Fruit fly (Drosophila melanogaster) whole organism, wandering third instar larva: ENCODE measurements around the gene CG33912.

ENCODE experiments used
- Abd-B ChIP-seq: fragments of >200 bp; optimal IDR thresholded peaks from 2 replicates; lab custom pipeline; 2017; ENCODE audit warnings: missing biosample characterization, missing genetic modification characterization
- CG32264 ChIP-seq: fragments of 200-800 bp; sonication (Bioruptor generic); optimal IDR thresholded peaks from 2 replicates; lab custom pipeline; 2016; ENCODE audit warnings: missing biosample characterization, missing genetic modification characterization
- CG9705 ChIP-seq: fragments of 200-800 bp; sonication (Bioruptor generic); optimal IDR thresholded peaks from 2 replicates; lab custom pipeline; 2018; ENCODE audit warnings: missing biosample characterization, mild to moderate bottlenecking, missing genetic modification characterization
- CrebA ChIP-seq: fragments of 200-800 bp; sonication (Bioruptor generic); optimal IDR thresholded peaks from 2 replicates; lab custom pipeline; 2016; ENCODE audit warnings: missing biosample characterization, mild to moderate bottlenecking, missing genetic modification characterization, borderline replicate concordance
- Dfd ChIP-seq: fragments of >200 bp; optimal IDR thresholded peaks from 2 replicates; lab custom pipeline; 2017; ENCODE audit warnings: missing biosample characterization, missing genetic modification characterization
- Dif ChIP-seq: fragments of 200-275, 200-300 bp; sonication (Bioruptor generic); optimal IDR thresholded peaks from 2 replicates; lab custom pipeline; 2018; ENCODE audit warnings: missing biosample characterization, missing genetic modification characterization; ENCODE audit not compliant: partially characterized antibody
- GATAd ChIP-seq: sonication (Bioruptor generic); optimal IDR thresholded peaks from 2 replicates; lab custom pipeline; 2016; ENCODE audit warnings: missing biosample characterization, missing genetic modification characterization
- HLH106 ChIP-seq: fragments of 200-800 bp; optimal IDR thresholded peaks from 3 replicates; lab custom pipeline; 2019; ENCODE audit warnings: missing biosample characterization, mild to moderate bottlenecking, missing genetic modification characterization, moderate library complexity
- Hnf4 ChIP-seq: fragments of 200-800 bp; sonication (Bioruptor generic); optimal IDR thresholded peaks from 2 replicates; lab custom pipeline; 2016; ENCODE audit warnings: missing biosample characterization, mild to moderate bottlenecking, missing genetic modification characterization
- Hr78 ChIP-seq: fragments of >200 bp; optimal IDR thresholded peaks from 2 replicates; lab custom pipeline; 2017; ENCODE audit warnings: missing biosample characterization, missing genetic modification characterization
- Mio ChIP-seq: sonication (Bioruptor generic); optimal IDR thresholded peaks from 2 replicates; lab custom pipeline; 2016; ENCODE audit warnings: missing biosample characterization, missing genetic modification characterization
- Myc ChIP-seq: fragments of >200 bp; optimal IDR thresholded peaks from 2 replicates; lab custom pipeline; 2017
- N ChIP-seq: fragments of >200 bp; optimal IDR thresholded peaks from 2 replicates; lab custom pipeline; 2018; ENCODE audit warnings: missing biosample characterization, missing external identifiers, missing genetic modification characterization
- OdsH ChIP-seq: fragments of 200-800 bp; sonication (Bioruptor generic); optimal IDR thresholded peaks from 2 replicates; lab custom pipeline; 2016; ENCODE audit warnings: missing biosample characterization, mild to moderate bottlenecking, missing genetic modification characterization
- Rel ChIP-seq, 2 experiments: fragments of 200-800 bp; sonication (Bioruptor generic) in 1 of 2; optimal IDR thresholded peaks; 2 replicates in 1 of 2; 3 replicates in 1 of 2; lab custom pipeline; 2016 to 2019; ENCODE audit warnings: mild to moderate bottlenecking in 2 of 2, missing biosample characterization in 2 of 2, missing genetic modification characterization in 2 of 2, moderate library complexity in 1 of 2
- Sp1 ChIP-seq: fragments of 200-800 bp; sonication (Bioruptor generic); optimal IDR thresholded peaks from 3 replicates; lab custom pipeline; 2019; ENCODE audit warnings: missing biosample characterization, mild to moderate bottlenecking, missing genetic modification characterization, moderate library complexity
- Vsx2 ChIP-seq: fragments of 200-300, 225-300 bp; sonication (Bioruptor generic); optimal IDR thresholded peaks from 2 replicates; lab custom pipeline; 2018; ENCODE audit warnings: missing biosample characterization, missing genetic modification characterization; ENCODE audit not compliant: partially characterized antibody
- br ChIP-seq: fragments of 200-800 bp; sonication (Bioruptor generic); optimal IDR thresholded peaks from 2 replicates; lab custom pipeline; 2016; ENCODE audit warnings: missing biosample characterization, missing genetic modification characterization
- brk ChIP-seq: fragments of 200-800 bp; sonication (Bioruptor generic); optimal IDR thresholded peaks from 2 replicates; lab custom pipeline; 2016; ENCODE audit warnings: missing biosample characterization, mild to moderate bottlenecking, missing genetic modification characterization
- dmrt93B ChIP-seq: fragments of 200-800 bp; sonication (Bioruptor generic); optimal IDR thresholded peaks from 2 replicates; lab custom pipeline; 2018; ENCODE audit warnings: missing biosample characterization, mild to moderate bottlenecking, missing genetic modification characterization
- dsf ChIP-seq: sonication (Bioruptor generic); optimal IDR thresholded peaks from 2 replicates; lab custom pipeline; 2016; ENCODE audit warnings: missing biosample characterization, missing genetic modification characterization, borderline replicate concordance
- ey ChIP-seq: fragments of 200-800 bp; sonication (Bioruptor generic); optimal IDR thresholded peaks from 2 replicates; lab custom pipeline; 2016; ENCODE audit warnings: missing biosample characterization, missing genetic modification characterization
- foxo ChIP-seq, 2 experiments: fragments of 200-800 bp; sonication (Bioruptor generic); optimal IDR thresholded peaks; 2 replicates in 1 of 2; 3 replicates in 1 of 2; lab custom pipeline; 2016 to 2017; ENCODE audit warnings: missing biosample characterization in 2 of 2, missing genetic modification characterization in 2 of 2
- fru ChIP-seq: fragments of 200-800 bp; sonication (Bioruptor generic); optimal IDR thresholded peaks from 3 replicates; lab custom pipeline; 2016; ENCODE audit warnings: missing biosample characterization, mild to moderate bottlenecking, missing genetic modification characterization
- h ChIP-seq: fragments of 200-800 bp; sonication (Bioruptor generic); optimal IDR thresholded peaks from 3 replicates; lab custom pipeline; 2016; ENCODE audit warnings: missing biosample characterization, mild to moderate bottlenecking, missing genetic modification characterization
- jim ChIP-seq: fragments of 175-275, 200-325 bp; sonication (Bioruptor generic); optimal IDR thresholded peaks from 2 replicates; lab custom pipeline; 2016; ENCODE audit warnings: missing biosample characterization, mild to moderate bottlenecking, missing genetic modification characterization
- lola ChIP-seq: fragments of >200 bp; optimal IDR thresholded peaks from 2 replicates; lab custom pipeline; 2017; ENCODE audit warnings: missing biosample characterization, missing genetic modification characterization
- pan ChIP-seq: fragments of >200 bp; optimal IDR thresholded peaks from 2 replicates; lab custom pipeline; 2017
- psq ChIP-seq: fragments of 200-800 bp; sonication (Bioruptor generic); optimal IDR thresholded peaks from 3 replicates; lab custom pipeline; 2017; ENCODE audit warnings: missing biosample characterization, mild to moderate bottlenecking, missing genetic modification characterization, moderate library complexity
- sage ChIP-seq: fragments of 200-800 bp; sonication (Bioruptor generic); optimal IDR thresholded peaks from 2 replicates; lab custom pipeline; 2016; ENCODE audit warnings: missing biosample characterization, mild to moderate bottlenecking, missing genetic modification characterization
- sv ChIP-seq: fragments of 200-800 bp; sonication (Bioruptor generic); optimal IDR thresholded peaks from 3 replicates; lab custom pipeline; 2016; ENCODE audit warnings: missing biosample characterization, missing genetic modification characterization
- tai ChIP-seq: sonication (Bioruptor generic); optimal IDR thresholded peaks from 2 replicates; lab custom pipeline; 2016; ENCODE audit warnings: missing biosample characterization, missing genetic modification characterization
- usp ChIP-seq: fragments of >200 bp; optimal IDR thresholded peaks from 2 replicates; lab custom pipeline; 2017; ENCODE audit warnings: missing biosample characterization, missing genetic modification characterization
- woc ChIP-seq: sonication (Bioruptor generic); optimal IDR thresholded peaks from 2 replicates; lab custom pipeline; 2016; ENCODE audit warnings: missing biosample characterization, mild to moderate bottlenecking, missing genetic modification characterization

Gene CG33912

dm6 chr3L:20719100-20719499 lies 36.4 kb downstream of the CG33912 start, which contains the start of gene cmpy:
Gene cmpy (minus strand): TSS chr3L:20719200.
- TF ChIP-seq CG32264 (GFP tag; lab: Kevin White, UChicago) (no peak), psq (GFP tag; lab: Kevin White, UChicago) (no peak), lola (GFP tag; lab: Kevin White, UChicago) (no peak), Myc (lab: Kevin White, UChicago) (no peak), CG9705 (GFP tag; lab: Kevin White, UChicago) (no peak)
- TF ChIP-seq, all 38 proteins: peak for 0

- TF ChIP-seq fru (GFP tag; lab: Kevin White, UChicago) (no peak), N (no peak), CG32264 (GFP tag; lab: Kevin White, UChicago) (no peak), psq (GFP tag; lab: Kevin White, UChicago) (no peak), Hnf4 (GFP tag; lab: Kevin White, UChicago) (no peak), woc (no peak), dsf (GFP tag; lab: Kevin White, UChicago) (no peak), Mio (GFP tag; lab: Kevin White, UChicago) (no peak), tai (GFP tag; lab: Kevin White, UChicago) (no peak), Vsx2 (GFP tag; lab: Kevin White, UChicago) (no peak)
These were observed 41.7 kb downstream of the CG33912 start, which contains the start of gene CG34260 for dm6 chr3L:20713800-20714199. Gene CG34260 (plus strand): TSS chr3L:20714100.

- TF ChIP-seq fru (GFP tag; lab: Kevin White, UChicago) (no peak), Vsx2 (GFP tag; lab: Kevin White, UChicago) (peak; percentile 13), Dif (no peak), Hr78 (GFP tag; lab: Kevin White, UChicago) (no peak), Dfd (GFP tag; lab: Kevin White, UChicago) (no peak), sv (GFP tag; lab: Kevin White, UChicago) (peak; percentile 59), Mio (GFP tag; lab: Kevin White, UChicago) (no peak), CG32264 (GFP tag; lab: Kevin White, UChicago) (no peak), CrebA (GFP tag; lab: Kevin White, UChicago) (no peak), Hnf4 (GFP tag; lab: Kevin White, UChicago) (no peak), HLH106 (tag; lab: Kevin White, UChicago) (no peak), usp (GFP tag; lab: Kevin White, UChicago) (no peak), dmrt93B (GFP tag; lab: Kevin White, UChicago) (no peak), lola (GFP tag; lab: Kevin White, UChicago) (no peak), tai (GFP tag; lab: Kevin White, UChicago) (no peak), Myc (lab: Kevin White, UChicago) (peak; percentile 72), psq (GFP tag; lab: Kevin White, UChicago) (no peak), ey (no peak), Rel (GFP tag; optimal IDR thresholded peaks at IDR 0.05; lab: Kevin White, UChicago) (no peak), Rel (tag; optimal IDR thresholded peaks at IDR 0.05; lab: Kevin White, UChicago) (no peak), brk (no peak), h (GFP tag; lab: Kevin White, UChicago) (peak; percentile 25), sage (GFP tag; lab: Kevin White, UChicago) (no peak), br (GFP tag; lab: Kevin White, UChicago) (no peak), OdsH (GFP tag; lab: Kevin White, UChicago) (no peak), foxo (GFP tag; optimal IDR thresholded peaks at IDR 0.05; lab: Kevin White, UChicago) (no peak)
These were observed 44.1 kb downstream of the CG33912 start for dm6 chr3L:20711397-20711796.

dm6 chr3L:20710475-20711177 lies 44.9 kb downstream of the CG33912 start:
- TF ChIP-seq CG32264 (GFP tag; lab: Kevin White, UChicago) (no peak), N (no peak), Hnf4 (GFP tag; lab: Kevin White, UChicago) (no peak), Abd-B (no peak), lola (GFP tag; lab: Kevin White, UChicago) (no peak), usp (GFP tag; lab: Kevin White, UChicago) (no peak), Rel (GFP tag; optimal IDR thresholded peaks at IDR 0.05; lab: Kevin White, UChicago) (no peak), Rel (tag; optimal IDR thresholded peaks at IDR 0.05; lab: Kevin White, UChicago) (no peak), Sp1 (GFP tag; lab: Kevin White, UChicago) (no peak), Mio (GFP tag; lab: Kevin White, UChicago) (no peak), brk (no peak), HLH106 (tag; lab: Kevin White, UChicago) (no peak), pan (no peak), dmrt93B (GFP tag; lab: Kevin White, UChicago) (no peak), jim (GFP tag; lab: Kevin White, UChicago) (no peak), Dfd (GFP tag; lab: Kevin White, UChicago) (no peak), GATAd (GFP tag; lab: Kevin White, UChicago) (no peak), Vsx2 (GFP tag; lab: Kevin White, UChicago) (no peak), Myc (lab: Kevin White, UChicago) (no peak), CG9705 (GFP tag; lab: Kevin White, UChicago) (no peak), OdsH (GFP tag; lab: Kevin White, UChicago) (no peak)
